Worm (Caenorhabditis elegans) whole organism, L3 larva: ENCODE measurements around the gene C39E9.7.

ENCODE experiments used
- ZK546.5 ChIP-seq: sonication (generic microtip); optimal IDR thresholded peaks from 2 replicates; lab custom pipeline; 2017; ENCODE audit warnings: missing biosample characterization, missing genetic modification characterization
- aly-2 ChIP-seq: fragments of 150-350 bp; optimal IDR thresholded peaks from 2 replicates; lab custom pipeline; 2014; ENCODE audit warnings: missing biosample characterization, missing genetic modification characterization
- ama-1 ChIP-seq: fragments of 150-350 bp; optimal IDR thresholded peaks from 2 replicates; lab custom pipeline; 2018
- ceh-16 ChIP-seq: sonication (generic microtip); optimal IDR thresholded peaks from 2 replicates; lab custom pipeline; 2017; ENCODE audit warnings: missing biosample characterization, missing genetic modification characterization
- ceh-28 ChIP-seq: fragments of 150-350 bp; optimal IDR thresholded peaks from 2 replicates; lab custom pipeline; 2014; ENCODE audit warnings: missing biosample characterization, missing genetic modification reagents, missing genetic modification characterization
- ceh-82 ChIP-seq: fragments of 150-350 bp; optimal IDR thresholded peaks from 2 replicates; lab custom pipeline; 2014; ENCODE audit warnings: missing biosample characterization, missing genetic modification characterization
- egl-27 ChIP-seq: sonication (generic microtip); optimal IDR thresholded peaks from 4 replicates; lab custom pipeline; 2017; ENCODE audit warnings: missing biosample characterization, missing genetic modification reagents, missing genetic modification characterization
- egl-5 ChIP-seq: fragments of 150-350 bp; optimal IDR thresholded peaks from 2 replicates; lab custom pipeline; 2017; ENCODE audit warnings: missing biosample characterization, missing genetic modification reagents, missing genetic modification characterization, inconsistent platforms
- elt-2 ChIP-seq: sonication (generic microtip); optimal IDR thresholded peaks from 2 replicates; lab custom pipeline; 2016; ENCODE audit warnings: missing genetic modification reagents, mild to moderate bottlenecking, missing genetic modification characterization, missing compliant biosample characterization
- elt-3 ChIP-seq, 3 experiments: fragments of 150-350 bp in 1 of 3; sonication (generic microtip) in 2 of 3; optimal IDR thresholded peaks; 2 replicates in 2 of 3; 4 replicates in 1 of 3; lab custom pipeline; 2014 to 2017; ENCODE audit warnings: missing biosample characterization in 3 of 3, missing genetic modification characterization in 3 of 3
- fkh-10 ChIP-seq: sonication (generic microtip); optimal IDR thresholded peaks from 2 replicates; lab custom pipeline; 2017; ENCODE audit warnings: missing biosample characterization, missing genetic modification reagents, missing genetic modification characterization
- fkh-2 ChIP-seq: fragments of 150-350 bp; optimal IDR thresholded peaks from 2 replicates; lab custom pipeline; 2014; ENCODE audit warnings: missing biosample characterization, missing genetic modification reagents, missing genetic modification characterization
- hmg-11 ChIP-seq: sonication (generic microtip); optimal IDR thresholded peaks from 2 replicates; lab custom pipeline; 2016; ENCODE audit warnings: missing genetic modification characterization, missing compliant biosample characterization
- lin-39 ChIP-seq: fragments of 150-350 bp; optimal IDR thresholded peaks from 2 replicates; lab custom pipeline; 2018; ENCODE audit warnings: missing biosample characterization, missing genetic modification reagents, missing genetic modification characterization
- lsy-12 ChIP-seq: sonication (generic microtip); optimal IDR thresholded peaks from 2 replicates; lab custom pipeline; 2016; ENCODE audit warnings: mild to moderate bottlenecking, missing genetic modification characterization, missing compliant biosample characterization
- mdl-1 ChIP-seq: fragments of 150-350 bp; optimal IDR thresholded peaks from 2 replicates; lab custom pipeline; 2014; ENCODE audit warnings: missing biosample characterization, missing genetic modification characterization
- mml-1 ChIP-seq: fragments of 150-350 bp; sonication (generic microtip); optimal IDR thresholded peaks from 3 replicates; lab custom pipeline; 2014; ENCODE audit warnings: missing biosample characterization, missing genetic modification characterization
- nfya-1 ChIP-seq: sonication (generic microtip); optimal IDR thresholded peaks from 2 replicates; lab custom pipeline; 2017; ENCODE audit warnings: missing genetic modification characterization, mild to moderate bottlenecking, missing compliant biosample characterization, antibody characterized with exemption, moderate library complexity; ENCODE audit not compliant: insufficient read depth
- nhr-11 ChIP-seq: fragments of 150-350 bp; optimal IDR thresholded peaks from 2 replicates; lab custom pipeline; 2014; ENCODE audit warnings: missing biosample characterization, missing genetic modification characterization
- nhr-12 ChIP-seq: fragments of 150-350 bp; optimal IDR thresholded peaks from 2 replicates; lab custom pipeline; 2014; ENCODE audit warnings: missing biosample characterization, missing genetic modification characterization
- nhr-23 ChIP-seq: fragments of 150-350 bp; optimal IDR thresholded peaks from 2 replicates; lab custom pipeline; 2014; ENCODE audit warnings: missing biosample characterization, missing genetic modification reagents, missing genetic modification characterization
- nhr-25 ChIP-seq: sonication (generic microtip); optimal IDR thresholded peaks from 2 replicates; lab custom pipeline; 2017; ENCODE audit warnings: missing biosample characterization, missing genetic modification characterization
- nhr-43 ChIP-seq: sonication (generic microtip); optimal IDR thresholded peaks from 2 replicates; lab custom pipeline; 2016; ENCODE audit warnings: mild to moderate bottlenecking, missing genetic modification characterization, missing compliant biosample characterization; ENCODE audit not compliant: poor library complexity, severe bottlenecking
- nhr-76 ChIP-seq: fragments of 150-350 bp; sonication (generic microtip); optimal IDR thresholded peaks from 5 replicates; lab custom pipeline; 2014; ENCODE audit warnings: missing biosample characterization, missing genetic modification characterization
- nhr-77 ChIP-seq: fragments of 150-350 bp; optimal IDR thresholded peaks from 2 replicates; lab custom pipeline; 2014; ENCODE audit warnings: missing biosample characterization, missing genetic modification characterization
- pqm-1 ChIP-seq: fragments of 150-350 bp; optimal IDR thresholded peaks from 2 replicates; lab custom pipeline; 2017; ENCODE audit warnings: missing biosample characterization, missing genetic modification characterization, inconsistent platforms
- skn-1 ChIP-seq: fragments of 150-350 bp; optimal IDR thresholded peaks from 2 replicates; lab custom pipeline; 2014; ENCODE audit warnings: missing biosample characterization, missing genetic modification characterization
- snpc-4 ChIP-seq: fragments of 150-350 bp; optimal IDR thresholded peaks from 2 replicates; lab custom pipeline; 2014; ENCODE audit warnings: missing biosample characterization, missing genetic modification characterization
- unc-62 ChIP-seq: fragments of 150-350 bp; sonication (generic microtip); optimal IDR thresholded peaks from 4 replicates; lab custom pipeline; 2014; ENCODE audit warnings: missing biosample characterization, missing genetic modification reagents, missing genetic modification characterization
- zag-1 ChIP-seq: fragments of 150-350 bp; optimal IDR thresholded peaks from 2 replicates; lab custom pipeline; 2014; ENCODE audit warnings: missing biosample characterization, missing genetic modification characterization
- ztf-11 ChIP-seq: fragments of 150-350 bp; optimal IDR thresholded peaks from 2 replicates; lab custom pipeline; 2014; ENCODE audit warnings: missing biosample characterization, missing genetic modification characterization
- ztf-4 ChIP-seq: fragments of 150-350 bp; optimal IDR thresholded peaks from 2 replicates; lab custom pipeline; 2014; ENCODE audit warnings: missing biosample characterization, missing genetic modification characterization

The C39E9.7 gene

DNA sequence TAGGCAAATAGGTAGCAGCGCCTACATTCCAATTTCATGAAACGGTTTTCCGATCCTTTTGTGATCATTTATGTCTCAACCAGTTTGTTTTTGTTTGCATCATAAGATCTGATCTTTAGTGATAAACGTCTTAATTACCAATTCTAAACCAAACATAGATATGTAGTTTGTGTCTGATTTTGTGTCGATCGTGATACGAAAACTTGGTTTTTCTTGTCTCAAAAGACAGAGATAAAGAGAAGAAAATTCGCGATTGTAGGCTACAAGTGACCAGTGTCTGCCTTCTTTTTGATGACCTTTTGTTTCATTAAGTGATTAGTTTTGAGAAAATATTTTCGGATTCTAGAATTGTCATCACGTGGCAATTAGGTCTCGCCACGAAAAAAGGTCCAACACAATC, 3.7 kb upstream of the C39E9.7 start:
- TF ChIP-seq nhr-25 (tag; lab: Kevin White, UChicago), result peak; percentile 30
- TF ChIP-seq nhr-11 (tag; lab: Kevin White, UChicago), result peak; percentile 34
- peak; percentile 63 for TF ChIP-seq nhr-23 (tag; lab: Kevin White, UChicago)
- TF ChIP-seq elt-3 (tag; optimal IDR thresholded peaks at IDR 0.05; lab: Kevin White, UChicago), result peak in 1 of 3 experiments; percentile 12
- TF ChIP-seq ama-1 (lab: Kevin White, UChicago), result peak; percentile 24
- no peak for TF ChIP-seq lin-39 (tag; lab: Kevin White, UChicago)
- no peak for TF ChIP-seq ceh-82 (tag; lab: Kevin White, UChicago)
- no peak for TF ChIP-seq mdl-1 (tag; lab: Kevin White, UChicago)
- TF ChIP-seq fkh-2 (tag; lab: Kevin White, UChicago), result no peak
- TF ChIP-seq nhr-77 (tag; lab: Kevin White, UChicago), result no peak
- TF ChIP-seq nhr-43 (tag; lab: Kevin White, UChicago), result peak; percentile 57
- TF ChIP-seq aly-2 (tag; lab: Kevin White, UChicago), result no peak
- TF ChIP-seq egl-27, result no peak
- no peak for TF ChIP-seq ztf-4 (tag; lab: Kevin White, UChicago)
- TF ChIP-seq nfya-1 (tag; lab: Kevin White, UChicago), result peak; percentile 18

DNA sequence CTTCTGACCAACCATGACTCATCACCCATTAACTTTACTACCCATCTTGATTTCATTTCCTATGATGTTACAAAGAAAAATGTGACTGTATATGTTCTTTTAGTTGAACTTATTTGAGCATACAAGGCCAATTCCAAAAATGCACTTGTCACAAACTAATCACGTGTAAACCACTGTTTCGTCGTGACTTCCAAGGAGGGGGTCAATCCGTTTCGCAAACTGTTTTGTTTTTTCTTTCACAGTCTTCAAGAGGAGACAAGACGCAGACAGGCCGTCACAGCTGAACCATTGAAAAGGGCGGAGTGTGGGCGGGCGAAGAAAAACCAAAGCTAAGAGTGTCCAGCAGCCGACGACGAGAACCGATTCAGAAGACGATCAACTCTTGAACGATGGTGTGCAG, 2.6 kb upstream of the C39E9.7 start, which contains the start of gene C39E9.8:
Gene C39E9.8 (plus strand): TSS at position 328 of the 400 bp plus-strand sequence.
- TF ChIP-seq ceh-28 (tag; lab: Kevin White, UChicago), result no peak
- peak; percentile 47 for TF ChIP-seq nhr-23 (tag; lab: Kevin White, UChicago)
- TF ChIP-seq nhr-43 (tag; lab: Kevin White, UChicago), result peak; percentile 77
- TF ChIP-seq nhr-25 (tag; lab: Kevin White, UChicago), result peak; percentile 79

DNA sequence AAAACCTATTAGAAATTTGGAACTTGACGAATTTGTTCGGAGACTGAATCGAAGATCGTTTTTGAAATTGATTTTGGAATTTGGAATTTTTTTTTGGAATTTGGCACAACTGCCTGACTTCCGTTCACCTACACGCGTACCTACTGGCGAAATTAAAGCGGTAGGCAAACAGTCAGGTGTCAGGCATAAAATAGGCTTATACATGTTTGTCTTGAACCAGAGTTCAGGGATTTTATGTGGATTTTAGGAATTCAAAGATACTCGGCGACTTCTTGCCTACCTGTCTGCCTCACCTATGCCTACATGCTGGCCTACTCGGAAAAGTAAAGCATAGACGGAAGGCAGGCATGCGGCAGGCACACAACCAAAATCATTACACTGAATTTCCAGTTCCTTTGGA, 1.8 kb upstream of the C39E9.7 start:
- TF ChIP-seq nhr-23 (tag; lab: Kevin White, UChicago) (no peak), zag-1 (tag; lab: Kevin White, UChicago) (no peak), skn-1 (tag; lab: Kevin White, UChicago) (no peak), elt-2 (tag; lab: Kevin White, UChicago) (no peak), nhr-12 (tag; lab: Kevin White, UChicago) (no peak), hmg-11 (tag; lab: Kevin White, UChicago) (no peak), lsy-12 (tag; lab: Kevin White, UChicago) (no peak), ceh-16 (tag; lab: Kevin White, UChicago) (no peak)

- peak; percentile 91 for TF ChIP-seq nhr-43 (tag; lab: Kevin White, UChicago)
- no peak for TF ChIP-seq egl-5
- TF ChIP-seq nhr-25 (tag; lab: Kevin White, UChicago), result peak; percentile 81
- peak; percentile 39 for TF ChIP-seq nhr-23 (tag; lab: Kevin White, UChicago)
Measured at ce11 chrIV:13077694-13078093, 1.2 kb upstream of the C39E9.7 start.

- TF ChIP-seq nhr-43 (tag; lab: Kevin White, UChicago) (peak; percentile 63), nhr-23 (tag; lab: Kevin White, UChicago) (peak; percentile 51), ztf-11 (tag; lab: Kevin White, UChicago) (no peak), nhr-25 (tag; lab: Kevin White, UChicago) (peak; percentile 17), elt-3 (tag; optimal IDR thresholded peaks at IDR 0.05; lab: Kevin White, UChicago) (peak in 2 of 3 experiments; percentile 43 to 47), ztf-4 (tag; lab: Kevin White, UChicago) (no peak), fkh-10 (no peak), nhr-76 (tag; lab: Kevin White, UChicago) (no peak), ceh-28 (tag; lab: Kevin White, UChicago) (no peak), lin-39 (tag; lab: Kevin White, UChicago) (no peak)
- TF ChIP-seq, all 47 proteins: peak for 4
Measured at ce11 chrIV:13075625-13076252, 781 bp downstream of the C39E9.7 start.

- TF ChIP-seq egl-27 (no peak), hmg-11 (tag; lab: Kevin White, UChicago) (no peak), zag-1 (tag; lab: Kevin White, UChicago) (no peak), aly-2 (tag; lab: Kevin White, UChicago) (no peak), ceh-28 (tag; lab: Kevin White, UChicago) (no peak), mml-1 (no peak), ceh-82 (tag; lab: Kevin White, UChicago) (no peak), elt-2 (tag; lab: Kevin White, UChicago) (no peak), ztf-11 (tag; lab: Kevin White, UChicago) (no peak), snpc-4 (tag; lab: Kevin White, UChicago) (no peak), pqm-1 (tag; lab: Kevin White, UChicago) (no peak), ZK546.5 (tag; lab: Kevin White, UChicago) (no peak), fkh-2 (tag; lab: Kevin White, UChicago) (no peak), nhr-77 (tag; lab: Kevin White, UChicago) (no peak), lsy-12 (tag; lab: Kevin White, UChicago) (no peak), unc-62 (no peak)
Measured at ce11 chrIV:13071445-13071844, 5.1 kb downstream of the C39E9.7 start, which contains the start of gene scl-8. Gene scl-8, plus strand, starts transcription at chrIV:13071745.
